Worm (Caenorhabditis elegans) whole organism, midembryonic: Measurements from ENCODE around the gene nspc-14.

Experiments
- T22C8.4 ChIP-seq: fragments of 200-800 bp; sonication (Bioruptor generic); IDR thresholded peaks from 2 replicates; pipeline ENCODE4 v1.3.6; 2022; ENCODE audit warnings: missing genetic modification characterization, missing compliant biosample characterization
- cog-1 ChIP-seq: sonication (generic microtip); optimal IDR thresholded peaks from 2 replicates; lab custom pipeline; 2016; ENCODE audit warnings: missing genetic modification characterization, missing compliant biosample characterization
- flt-1 ChIP-seq: fragments of 200-800 bp; sonication (Bioruptor generic); IDR thresholded peaks from 2 replicates; pipeline ENCODE4 v1.3.6; 2022; ENCODE audit warnings: missing genetic modification characterization, missing compliant biosample characterization
- klf-2 ChIP-seq: fragments of 200-800 bp; sonication (Bioruptor generic); conservative IDR thresholded peaks from 2 replicates; pipeline ENCODE4 v1.3.6; 2022; ENCODE audit warnings: missing genetic modification reagents, missing genetic modification characterization, missing compliant biosample characterization
- med-1 ChIP-seq: sonication (generic microtip); optimal IDR thresholded peaks from 2 replicates; lab custom pipeline; 2017; ENCODE audit warnings: missing genetic modification characterization, mild to moderate bottlenecking, missing compliant biosample characterization, antibody characterized with exemption, missing genetic modification reagents; ENCODE audit not compliant: insufficient read depth
- ref-1 ChIP-seq: fragments of 200-800 bp; sonication (Bioruptor generic); conservative IDR thresholded peaks from 2 replicates; pipeline ENCODE4 v1.3.6; 2022; ENCODE audit warnings: missing genetic modification reagents, missing genetic modification characterization, missing compliant biosample characterization
- tab-1 ChIP-seq: fragments of 200-800 bp; sonication (Bioruptor generic); IDR thresholded peaks from 2 replicates; pipeline ENCODE4 v1.3.6; 2022; ENCODE audit warnings: missing genetic modification characterization, missing compliant biosample characterization
- ztf-23 ChIP-seq: fragments of 200-800 bp; sonication (Bioruptor generic); IDR thresholded peaks from 2 replicates; pipeline ENCODE4 v1.3.6; 2022; ENCODE audit warnings: missing genetic modification reagents, missing genetic modification characterization, missing compliant biosample characterization
- ztf-29 ChIP-seq: fragments of 200-800 bp; sonication (Bioruptor generic); IDR thresholded peaks from 2 replicates; pipeline ENCODE4 v1.3.6; 2022; ENCODE audit warnings: missing genetic modification reagents, missing genetic modification characterization, missing compliant biosample characterization

nspc-14 gene

ce11 chrX:12358957-12359356, at the start of gene nspc-14:
TSS of gene nspc-14 (minus strand) at chrX:12359057.
- no peak for TF ChIP-seq ref-1 (GFP tag; lab: Robert Waterston, UW)
- TF ChIP-seq flt-1, result no peak
- no peak for TF ChIP-seq cog-1
- no peak for TF ChIP-seq med-1 (GFP tag; lab: Kevin White, UChicago)
- no peak for TF ChIP-seq T22C8.4 (GFP tag; lab: Robert Waterston, UW)

ce11 chrX:12407297-12407696, 48.4 kb upstream of the nspc-14 start:
- TF ChIP-seq T22C8.4 (GFP tag; lab: Robert Waterston, UW) (no peak), cog-1 (no peak), med-1 (GFP tag; lab: Kevin White, UChicago) (no peak), ztf-23 (GFP tag; lab: Robert Waterston, UW) (0 out of 2 replicates have a peak, but pooled peaks have one; percentile 34), tab-1 (GFP tag; lab: Robert Waterston, UW) (peak; percentile 63), flt-1 (no peak)

ce11 chrX:12406592-12406991, 47.7 kb upstream of the nspc-14 start:
- no peak for TF ChIP-seq cog-1
- no peak for TF ChIP-seq ref-1 (GFP tag; lab: Robert Waterston, UW)
- TF ChIP-seq ztf-23 (GFP tag; lab: Robert Waterston, UW), result no peak
- TF ChIP-seq ztf-29 (GFP tag; lab: Robert Waterston, UW), result no peak
- no peak for TF ChIP-seq klf-2 (GFP tag; lab: Robert Waterston, UW)
- TF ChIP-seq T22C8.4 (GFP tag; lab: Robert Waterston, UW), result no peak
- TF ChIP-seq tab-1 (GFP tag; lab: Robert Waterston, UW), result no peak
- TF ChIP-seq flt-1, result no peak
- TF ChIP-seq med-1 (GFP tag; lab: Kevin White, UChicago), result no peak

ce11 chrX:12406037-12406436, 47.2 kb upstream of the nspc-14 start:
- TF ChIP-seq flt-1 (no peak), ztf-23 (GFP tag; lab: Robert Waterston, UW) (no peak), ref-1 (GFP tag; lab: Robert Waterston, UW) (no peak), tab-1 (GFP tag; lab: Robert Waterston, UW) (no peak), T22C8.4 (GFP tag; lab: Robert Waterston, UW) (no peak), ztf-29 (GFP tag; lab: Robert Waterston, UW) (no peak), klf-2 (GFP tag; lab: Robert Waterston, UW) (no peak), cog-1 (no peak)

ce11 chrX:12404729-12405128, 45.9 kb upstream of the nspc-14 start:
- TF ChIP-seq T22C8.4 (GFP tag; lab: Robert Waterston, UW) (no peak), klf-2 (GFP tag; lab: Robert Waterston, UW) (no peak), flt-1 (no peak), ref-1 (GFP tag; lab: Robert Waterston, UW) (no peak), ztf-23 (GFP tag; lab: Robert Waterston, UW) (no peak), cog-1 (no peak), ztf-29 (GFP tag; lab: Robert Waterston, UW) (no peak)

ce11 chrX:12393786-12394308, 35.0 kb upstream of the nspc-14 start, which contains the start of gene F17E5.2:
TSS of gene F17E5.2 (plus strand) at chrX:12394258.
- TF ChIP-seq cog-1, result peak; percentile 94
- TF ChIP-seq med-1 (GFP tag; lab: Kevin White, UChicago), result no peak
- TF ChIP-seq klf-2 (GFP tag; lab: Robert Waterston, UW), result no peak
- TF ChIP-seq T22C8.4 (GFP tag; lab: Robert Waterston, UW), result no peak
- TF ChIP-seq ztf-29 (GFP tag; lab: Robert Waterston, UW), result no peak
- no peak for TF ChIP-seq tab-1 (GFP tag; lab: Robert Waterston, UW)
- TF ChIP-seq ref-1 (GFP tag; lab: Robert Waterston, UW), result no peak

ce11 chrX:12391380-12391779, 32.5 kb upstream of the nspc-14 start, which contains the start of gene nekl-3:
TSS of gene nekl-3 (minus strand) at chrX:12391480.
- no peak for TF ChIP-seq T22C8.4 (GFP tag; lab: Robert Waterston, UW)
- no peak for TF ChIP-seq ztf-29 (GFP tag; lab: Robert Waterston, UW)
- TF ChIP-seq klf-2 (GFP tag; lab: Robert Waterston, UW), result no peak
- TF ChIP-seq ztf-23 (GFP tag; lab: Robert Waterston, UW), result no peak
- TF ChIP-seq tab-1 (GFP tag; lab: Robert Waterston, UW), result no peak
- no peak for TF ChIP-seq cog-1
- no peak for TF ChIP-seq ref-1 (GFP tag; lab: Robert Waterston, UW)
- no peak for TF ChIP-seq med-1 (GFP tag; lab: Kevin White, UChicago)

- TF ChIP-seq ref-1 (GFP tag; lab: Robert Waterston, UW) (no peak), klf-2 (GFP tag; lab: Robert Waterston, UW) (no peak), T22C8.4 (GFP tag; lab: Robert Waterston, UW) (no peak), cog-1 (no peak), med-1 (GFP tag; lab: Kevin White, UChicago) (no peak), ztf-29 (GFP tag; lab: Robert Waterston, UW) (no peak), flt-1 (no peak), ztf-23 (GFP tag; lab: Robert Waterston, UW) (no peak), tab-1 (GFP tag; lab: Robert Waterston, UW) (no peak)
Measured at ce11 chrX:12378293-12378692, 19.4 kb upstream of the nspc-14 start, which contains the start of gene glb-13. TSS of gene glb-13 (minus strand) at chrX:12378393.

- TF ChIP-seq T22C8.4 (GFP tag; lab: Robert Waterston, UW) (no peak), med-1 (GFP tag; lab: Kevin White, UChicago) (no peak), klf-2 (GFP tag; lab: Robert Waterston, UW) (no peak), ztf-23 (GFP tag; lab: Robert Waterston, UW) (no peak), cog-1 (no peak), tab-1 (GFP tag; lab: Robert Waterston, UW) (no peak), ztf-29 (GFP tag; lab: Robert Waterston, UW) (no peak), ref-1 (GFP tag; lab: Robert Waterston, UW) (no peak), flt-1 (no peak)
Measured at ce11 chrX:12375783-12376182, 16.9 kb upstream of the nspc-14 start.
